Worm (Caenorhabditis elegans) whole organism, midembryonic: ENCODE data around the gene ugt-1.

Experiments used
- T22C8.4 ChIP-seq: fragments of 200-800 bp; sonication (Bioruptor generic); IDR thresholded peaks from 2 replicates; pipeline ENCODE4 v1.3.6; 2022; ENCODE audit warnings: missing genetic modification characterization, missing compliant biosample characterization
- cog-1 ChIP-seq: sonication (generic microtip); optimal IDR thresholded peaks from 2 replicates; lab custom pipeline; 2016; ENCODE audit warnings: missing genetic modification characterization, missing compliant biosample characterization
- flt-1 ChIP-seq: fragments of 200-800 bp; sonication (Bioruptor generic); IDR thresholded peaks from 2 replicates; pipeline ENCODE4 v1.3.6; 2022; ENCODE audit warnings: missing genetic modification characterization, missing compliant biosample characterization
- klf-2 ChIP-seq: fragments of 200-800 bp; sonication (Bioruptor generic); conservative IDR thresholded peaks from 2 replicates; pipeline ENCODE4 v1.3.6; 2022; ENCODE audit warnings: missing genetic modification reagents, missing genetic modification characterization, missing compliant biosample characterization
- med-1 ChIP-seq: sonication (generic microtip); optimal IDR thresholded peaks from 2 replicates; lab custom pipeline; 2017; ENCODE audit warnings: missing genetic modification characterization, mild to moderate bottlenecking, missing compliant biosample characterization, antibody characterized with exemption, missing genetic modification reagents; ENCODE audit not compliant: insufficient read depth
- ref-1 ChIP-seq: fragments of 200-800 bp; sonication (Bioruptor generic); conservative IDR thresholded peaks from 2 replicates; pipeline ENCODE4 v1.3.6; 2022; ENCODE audit warnings: missing genetic modification reagents, missing genetic modification characterization, missing compliant biosample characterization
- tab-1 ChIP-seq: fragments of 200-800 bp; sonication (Bioruptor generic); IDR thresholded peaks from 2 replicates; pipeline ENCODE4 v1.3.6; 2022; ENCODE audit warnings: missing genetic modification characterization, missing compliant biosample characterization
- ztf-23 ChIP-seq: fragments of 200-800 bp; sonication (Bioruptor generic); IDR thresholded peaks from 2 replicates; pipeline ENCODE4 v1.3.6; 2022; ENCODE audit warnings: missing genetic modification reagents, missing genetic modification characterization, missing compliant biosample characterization
- ztf-29 ChIP-seq: fragments of 200-800 bp; sonication (Bioruptor generic); IDR thresholded peaks from 2 replicates; pipeline ENCODE4 v1.3.6; 2022; ENCODE audit warnings: missing genetic modification reagents, missing genetic modification characterization, missing compliant biosample characterization

The ugt-1 gene

DNA sequence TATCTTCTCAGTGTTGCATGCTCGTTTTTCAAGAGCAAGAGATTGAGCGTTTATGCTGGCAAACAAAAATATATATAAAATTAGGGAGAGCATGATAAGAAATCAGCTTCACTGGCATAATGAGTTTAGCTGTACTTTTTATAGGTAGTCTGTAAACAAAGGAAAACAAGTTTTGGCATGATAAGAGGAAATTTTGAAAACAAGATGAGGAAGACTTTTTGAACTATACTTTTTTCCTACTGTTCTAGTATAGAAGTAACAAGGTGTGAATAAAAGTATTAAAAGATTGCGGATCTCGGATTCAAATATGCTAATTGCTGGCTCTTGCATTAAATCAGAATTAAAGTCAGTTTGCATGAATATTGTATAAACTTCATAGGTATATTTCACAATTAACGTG, 23.5 kb downstream of the ugt-1 start, which contains the start of gene F15H10.5:
F15H10.5 (minus strand) TSS at position 101 of the 400 bp plus-strand sequence.
- TF ChIP-seq cog-1 = no peak
- TF ChIP-seq klf-2 = no peak
- no peak for TF ChIP-seq flt-1 (GFP tag; lab: Robert Waterston, UW)
- TF ChIP-seq ztf-29 (GFP tag; lab: Robert Waterston, UW) = no peak
- TF ChIP-seq tab-1 (GFP tag; lab: Robert Waterston, UW) = no peak
- no peak for TF ChIP-seq T22C8.4
- no peak for TF ChIP-seq ref-1 (GFP tag; lab: Robert Waterston, UW)
- no peak for TF ChIP-seq med-1 (GFP tag; lab: Kevin White, UChicago)
- TF ChIP-seq ztf-23 (GFP tag; lab: Robert Waterston, UW) = no peak

- TF ChIP-seq cog-1 = no peak
- TF ChIP-seq ztf-29 (GFP tag; lab: Robert Waterston, UW) = no peak
- TF ChIP-seq T22C8.4 = no peak
- TF ChIP-seq klf-2 = no peak
- no peak for TF ChIP-seq ref-1 (GFP tag; lab: Robert Waterston, UW)
- TF ChIP-seq med-1 (GFP tag; lab: Kevin White, UChicago) = no peak
- no peak for TF ChIP-seq flt-1 (GFP tag; lab: Robert Waterston, UW)
- TF ChIP-seq ztf-23 (GFP tag; lab: Robert Waterston, UW) = no peak
- TF ChIP-seq tab-1 (GFP tag; lab: Robert Waterston, UW) = no peak
Measured at ce11 chrV:10421802-10422201, 26.3 kb downstream of the ugt-1 start, which contains the start of gene col-13. Gene col-13 (minus strand): TSS chrV:10421902.

DNA sequence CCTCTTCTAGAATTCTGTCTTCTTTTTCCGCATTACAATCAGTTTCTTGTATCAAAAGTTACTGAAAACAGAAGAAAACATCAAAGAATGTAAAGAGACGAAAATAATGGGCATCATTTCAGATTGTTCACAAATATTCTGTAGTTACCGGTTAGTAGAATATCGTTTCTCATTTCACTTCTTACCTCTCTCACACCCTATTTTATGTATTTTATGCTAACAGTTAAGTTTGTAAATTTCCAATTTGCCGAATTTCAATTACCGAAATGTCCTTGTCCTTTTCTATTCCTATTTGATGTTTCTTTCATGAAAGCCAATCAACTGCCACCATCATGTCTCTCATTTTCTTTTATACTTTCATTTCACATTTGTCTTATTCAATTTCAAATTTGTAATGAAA, 28.0 kb downstream of the ugt-1 start:
- TF ChIP-seq klf-2 = no peak
- TF ChIP-seq ztf-29 (GFP tag; lab: Robert Waterston, UW) = no peak
- TF ChIP-seq ztf-23 (GFP tag; lab: Robert Waterston, UW) = no peak
- no peak for TF ChIP-seq tab-1 (GFP tag; lab: Robert Waterston, UW)
- no peak for TF ChIP-seq cog-1
- TF ChIP-seq T22C8.4 = no peak
- no peak for TF ChIP-seq flt-1 (GFP tag; lab: Robert Waterston, UW)
- no peak for TF ChIP-seq med-1 (GFP tag; lab: Kevin White, UChicago)
- TF ChIP-seq ref-1 (GFP tag; lab: Robert Waterston, UW) = no peak

ce11 chrV:10425098-10425497, 29.6 kb downstream of the ugt-1 start, which contains the start of gene col-12:
Gene col-12 (minus strand): TSS chrV:10425198.
- TF ChIP-seq T22C8.4 (no peak), ztf-23 (GFP tag; lab: Robert Waterston, UW) (no peak), med-1 (GFP tag; lab: Kevin White, UChicago) (no peak), klf-2 (no peak), cog-1 (no peak), ref-1 (GFP tag; lab: Robert Waterston, UW) (no peak), ztf-29 (GFP tag; lab: Robert Waterston, UW) (no peak), tab-1 (GFP tag; lab: Robert Waterston, UW) (no peak), flt-1 (GFP tag; lab: Robert Waterston, UW) (no peak)

- TF ChIP-seq T22C8.4 (no peak), flt-1 (GFP tag; lab: Robert Waterston, UW) (no peak), ztf-29 (GFP tag; lab: Robert Waterston, UW) (no peak), ref-1 (GFP tag; lab: Robert Waterston, UW) (no peak), med-1 (GFP tag; lab: Kevin White, UChicago) (no peak), klf-2 (no peak), tab-1 (GFP tag; lab: Robert Waterston, UW) (no peak), ztf-23 (GFP tag; lab: Robert Waterston, UW) (no peak), cog-1 (no peak)
Measured at ce11 chrV:10426253-10426652, 30.8 kb downstream of the ugt-1 start, which contains the start of gene apc-10. Gene apc-10 (minus strand): TSS chrV:10426353.

- TF ChIP-seq flt-1 (GFP tag; lab: Robert Waterston, UW) (no peak), ztf-29 (GFP tag; lab: Robert Waterston, UW) (no peak), tab-1 (GFP tag; lab: Robert Waterston, UW) (no peak), med-1 (GFP tag; lab: Kevin White, UChicago) (no peak), ztf-23 (GFP tag; lab: Robert Waterston, UW) (no peak), ref-1 (GFP tag; lab: Robert Waterston, UW) (no peak), cog-1 (no peak), T22C8.4 (no peak), klf-2 (no peak)
Measured at ce11 chrV:10428608-10429007, 33.1 kb downstream of the ugt-1 start, which contains the start of gene tag-314. Gene tag-314 (minus strand): TSS chrV:10428708.

DNA sequence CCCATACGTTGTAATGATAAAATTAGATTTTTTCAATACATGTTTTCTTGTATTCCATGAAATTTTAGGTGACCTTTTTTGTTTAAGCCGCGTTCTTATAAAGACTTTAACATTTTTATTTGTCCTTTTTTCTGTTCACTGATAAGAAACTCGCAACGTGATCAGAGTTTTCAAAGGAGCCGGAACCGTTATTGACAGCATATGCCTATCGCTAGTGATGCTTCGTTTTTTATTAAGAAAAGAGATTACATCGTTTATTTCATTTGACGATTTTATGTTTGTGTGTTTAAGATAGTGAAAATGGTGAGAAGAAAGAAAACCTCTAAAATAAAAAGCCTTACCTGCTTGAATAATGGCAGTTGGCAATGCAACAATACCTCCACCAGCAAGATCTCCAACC, 37.1 kb downstream of the ugt-1 start:
- no peak for TF ChIP-seq klf-2
- no peak for TF ChIP-seq ztf-29 (GFP tag; lab: Robert Waterston, UW)
- no peak for TF ChIP-seq cog-1
- TF ChIP-seq T22C8.4 = no peak
- TF ChIP-seq ztf-23 (GFP tag; lab: Robert Waterston, UW) = no peak
- TF ChIP-seq ref-1 (GFP tag; lab: Robert Waterston, UW) = no peak
- no peak for TF ChIP-seq med-1 (GFP tag; lab: Kevin White, UChicago)
- TF ChIP-seq flt-1 (GFP tag; lab: Robert Waterston, UW) = no peak
- no peak for TF ChIP-seq tab-1 (GFP tag; lab: Robert Waterston, UW)

DNA sequence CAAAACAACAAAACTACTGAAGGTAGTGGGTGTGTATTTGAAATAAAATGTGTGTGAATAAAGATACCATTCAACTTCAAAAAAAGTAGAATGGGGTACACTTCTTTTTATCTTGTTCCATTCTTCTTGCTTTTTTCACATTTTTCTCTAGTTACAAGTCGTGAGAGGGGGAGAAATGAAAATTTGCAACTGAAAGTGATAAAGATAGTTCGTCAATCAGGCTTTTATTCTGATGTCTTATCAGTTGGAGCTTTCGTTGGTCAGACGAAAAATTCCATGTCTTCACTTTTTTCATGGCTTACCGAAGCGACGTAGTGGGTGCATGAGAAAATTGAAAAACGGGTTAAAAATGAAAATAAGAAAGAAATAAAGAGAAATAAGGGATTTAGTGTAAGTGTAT, 38.3 kb downstream of the ugt-1 start, which contains the start of gene Y32F6A.4:
Y32F6A.4 (minus strand) TSS at position 347 of the 400 bp plus-strand sequence.
- TF ChIP-seq T22C8.4 (no peak), tab-1 (GFP tag; lab: Robert Waterston, UW) (no peak), flt-1 (GFP tag; lab: Robert Waterston, UW) (no peak), med-1 (GFP tag; lab: Kevin White, UChicago) (no peak), ref-1 (GFP tag; lab: Robert Waterston, UW) (no peak), cog-1 (no peak), klf-2 (no peak), ztf-29 (GFP tag; lab: Robert Waterston, UW) (no peak), ztf-23 (GFP tag; lab: Robert Waterston, UW) (no peak)

ce11 chrV:10435198-10435597, 39.7 kb downstream of the ugt-1 start:
- no peak for TF ChIP-seq cog-1

DNA sequence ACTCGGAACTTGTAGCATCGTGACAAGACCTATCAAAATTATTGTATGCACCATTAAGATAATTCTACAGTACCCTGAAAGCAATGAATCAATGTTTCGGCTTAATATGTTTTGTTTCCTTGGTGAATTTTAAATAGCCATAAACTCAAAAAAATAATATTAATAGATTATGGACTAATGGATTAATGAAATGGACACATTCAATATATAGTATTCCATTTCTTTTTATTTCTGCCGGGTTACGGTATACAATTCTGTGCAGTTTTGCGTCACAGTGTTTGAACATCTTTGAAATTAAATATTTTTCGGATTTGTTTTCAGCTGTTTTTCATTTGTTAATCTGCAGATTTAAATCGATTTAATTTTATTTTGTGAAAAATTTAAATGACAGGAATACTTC, 41.1 kb downstream of the ugt-1 start, which contains the start of gene set-22:
set-22 (plus strand) TSS at position 301 of the 400 bp plus-strand sequence.
- TF ChIP-seq med-1 (GFP tag; lab: Kevin White, UChicago) = no peak
- no peak for TF ChIP-seq cog-1
- TF ChIP-seq T22C8.4 = no peak
- no peak for TF ChIP-seq ref-1 (GFP tag; lab: Robert Waterston, UW)
- no peak for TF ChIP-seq ztf-29 (GFP tag; lab: Robert Waterston, UW)
- no peak for TF ChIP-seq klf-2
- TF ChIP-seq ztf-23 (GFP tag; lab: Robert Waterston, UW) = no peak
- no peak for TF ChIP-seq flt-1 (GFP tag; lab: Robert Waterston, UW)
- TF ChIP-seq tab-1 (GFP tag; lab: Robert Waterston, UW) = no peak
